Worm (Caenorhabditis elegans): ENCODE data around the gene sru-4.

sru-4 gene

ce11 chrIV:9527002-9527401 lies 28.8 kb downstream of the sru-4 start (continued):
- peak; percentile 55 for TF ChIP-seq nhr-28 (tag; optimal IDR thresholded peaks at IDR 0.05)
- no peak for TF ChIP-seq daf-19 (GFP tag; conservative IDR thresholded peaks at IDR 0.05)
- no peak for TF ChIP-seq daf-12 (tag; optimal IDR thresholded peaks at IDR 0.05)
- TF ChIP-seq skn-1 (tag; optimal IDR thresholded peaks at IDR 0.05), result no peak
- TF ChIP-seq tra-1 (GFP tag; IDR thresholded peaks at IDR 0.05), result no peak
- no peak for TF ChIP-seq lim-7 (GFP tag; IDR thresholded peaks at IDR 0.05)
- no peak for TF ChIP-seq lin-29 (GFP tag; IDR thresholded peaks at IDR 0.05)
- TF ChIP-seq cey-2 (tag; optimal IDR thresholded peaks at IDR 0.05; ENCODE audit: borderline replicate concordance, insufficient read depth), result no peak
- TF ChIP-seq madf-9 (GFP tag; conservative IDR thresholded peaks at IDR 0.05), result no peak
- TF ChIP-seq hlh-30 (tag; optimal IDR thresholded peaks at IDR 0.05; ENCODE audit: insufficient read depth), result no peak

DNA sequence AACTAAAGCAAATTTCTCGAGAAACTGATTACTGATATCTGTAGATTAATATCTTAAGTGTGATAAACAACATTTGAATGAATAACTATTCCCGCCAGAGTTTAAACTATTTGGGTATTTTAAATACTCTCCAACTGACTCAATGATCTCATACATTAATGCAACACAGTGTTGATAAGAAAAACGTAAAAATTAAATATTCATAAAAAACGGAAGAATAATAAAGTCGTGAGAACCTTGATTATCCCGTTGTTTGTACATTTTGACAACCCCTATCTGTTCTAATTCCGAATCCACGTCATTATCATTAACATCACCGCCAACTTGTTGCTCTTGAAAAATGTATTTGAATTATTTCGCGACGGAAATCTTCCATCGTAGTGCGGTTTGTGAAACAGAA lies 31.5 kb downstream of the sru-4 start, which contains the start of gene elo-7:
TSS of gene elo-7 (plus strand) at position 301 of the 400 bp plus-strand sequence.
- no peak for TF ChIP-seq aha-1 (tag)
- TF ChIP-seq unc-39 (tag; optimal IDR thresholded peaks at IDR 0.05), result no peak
- TF ChIP-seq zfp-2 (tag; optimal IDR thresholded peaks at IDR 0.05), result no peak
- TF ChIP-seq arid-1 (GFP tag; conservative IDR thresholded peaks at IDR 0.05), result no peak
- no peak for TF ChIP-seq daf-8 (GFP tag; IDR thresholded peaks at IDR 0.05)
- no peak for TF ChIP-seq mdl-1 (tag; optimal IDR thresholded peaks at IDR 0.05)
- TF ChIP-seq pqm-1 (tag; optimal IDR thresholded peaks at IDR 0.05), result no peak
- TF ChIP-seq vab-7 (GFP tag; IDR thresholded peaks at IDR 0.05), result no peak
- TF ChIP-seq ctbp-1 (GFP tag; IDR thresholded peaks at IDR 0.05), result no peak
- TF ChIP-seq nhr-102 (tag; optimal IDR thresholded peaks at IDR 0.05), result no peak
- no peak for TF ChIP-seq snpc-4 (tag; optimal IDR thresholded peaks at IDR 0.05)
- no peak for TF ChIP-seq spr-3 (GFP tag; optimal IDR thresholded peaks at IDR 0.05)
- no peak for TF ChIP-seq skn-1 (tag; optimal IDR thresholded peaks at IDR 0.05)
- no peak for TF ChIP-seq dmd-6 (GFP tag; IDR thresholded peaks at IDR 0.05)
- TF ChIP-seq zip-2 (tag; optimal IDR thresholded peaks at IDR 0.05), result no peak
- TF ChIP-seq mes-2 (tag; optimal IDR thresholded peaks at IDR 0.05; ENCODE audit: poor library complexity, severe bottlenecking), result no peak
- TF ChIP-seq nhr-111 (GFP tag; optimal IDR thresholded peaks at IDR 0.05), result no peak
- no peak for TF ChIP-seq lin-13 (GFP tag; optimal IDR thresholded peaks at IDR 0.05)
- no peak for TF ChIP-seq T26A8.4 (GFP tag; IDR thresholded peaks at IDR 0.05)
- no peak for TF ChIP-seq ces-1 (GFP tag; optimal IDR thresholded peaks at IDR 0.05)

DNA sequence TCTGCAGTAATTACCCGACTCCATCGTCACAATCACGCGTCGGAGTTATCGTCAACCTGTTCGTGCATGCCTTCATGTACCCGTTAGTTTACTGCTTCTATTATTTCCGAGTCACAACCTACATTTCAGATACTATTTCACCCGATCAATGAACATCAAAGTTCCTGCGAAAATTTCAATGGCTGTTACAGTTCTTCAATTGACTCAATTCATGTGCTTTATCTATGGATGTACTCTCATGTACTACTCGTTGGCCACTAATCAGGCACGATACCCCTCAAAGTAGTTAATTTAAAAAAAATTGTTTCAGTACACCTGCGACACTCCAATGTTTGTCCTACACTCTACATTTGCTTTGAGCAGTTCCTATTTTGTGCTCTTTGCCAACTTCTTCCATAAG lies 32.6 kb downstream of the sru-4 start:
- no peak for TF ChIP-seq ceh-82 (tag; optimal IDR thresholded peaks at IDR 0.05)
- no peak for TF ChIP-seq egl-43 (GFP tag; IDR thresholded peaks at IDR 0.05)
- TF ChIP-seq T26A8.4 (GFP tag; IDR thresholded peaks at IDR 0.05), result peak; percentile 26; the same call in 1 of the 2 replicates
- peak; percentile 55 for TF ChIP-seq spr-3 (GFP tag; optimal IDR thresholded peaks at IDR 0.05)
- peak; percentile 97 for TF ChIP-seq aha-1 (tag)
- peak; percentile 36 for TF ChIP-seq nhr-25 (tag; optimal IDR thresholded peaks at IDR 0.05; ENCODE audit: borderline replicate concordance, insufficient read depth)
- no peak for TF ChIP-seq F10B5.3 (tag; optimal IDR thresholded peaks at IDR 0.05)
- peak in 1 of 2 experiments; percentile 39 for TF ChIP-seq unc-62 (GFP tag; optimal IDR thresholded peaks at IDR 0.05 in 1 of 2)
- no peak for TF ChIP-seq unc-62 (tag; optimal IDR thresholded peaks at IDR 0.05)
- 0 out of 2 replicates have a peak, but pooled peaks have one; percentile 14 for TF ChIP-seq lim-7 (GFP tag; IDR thresholded peaks at IDR 0.05)
- no peak for TF ChIP-seq snpc-1.2 (GFP tag; IDR thresholded peaks at IDR 0.05)
- TF ChIP-seq Y5F2A.4 (GFP tag; optimal IDR thresholded peaks at IDR 0.05), result no peak
- TF ChIP-seq ZK546.5 (tag; optimal IDR thresholded peaks at IDR 0.05), result no peak
- peak; percentile 35 for TF ChIP-seq mep-1 (tag; optimal IDR thresholded peaks at IDR 0.05)
- no peak for TF ChIP-seq ceh-44 (GFP tag; IDR thresholded peaks at IDR 0.05)
- peak; percentile 20 for TF ChIP-seq ama-1 (optimal IDR thresholded peaks at IDR 0.05)

Data from whole organism, L4 larva.